Fruit fly (Drosophila melanogaster) whole organism, embryonic: Measurements from ENCODE around the gene bero.

Source experiments
- Atf6 ChIP-seq: fragments of 200-800 bp; sonication (Bioruptor generic); IDR thresholded peaks from 2 replicates; pipeline ENCODE4 v1.3.6; 2022; ENCODE audit warnings: missing biosample characterization, missing genetic modification characterization
- Awh ChIP-seq: fragments of 200-800 bp; sonication (Bioruptor generic); IDR thresholded peaks from 2 replicates; pipeline ENCODE4, ENCODE4 v1.3.6; 2022; ENCODE audit warnings: missing biosample characterization, missing genetic modification characterization
- Bgb ChIP-seq: fragments of 200-800 bp; sonication (Bioruptor generic); IDR thresholded peaks from 2 replicates; pipeline ENCODE4 v1.3.6; 2022; ENCODE audit warnings: missing biosample characterization, missing genetic modification characterization; ENCODE audit not compliant: partially characterized antibody
- BtbVII ChIP-seq: fragments of 200-800 bp; sonication (Bioruptor generic); optimal IDR thresholded peaks from 3 replicates; lab custom pipeline; 2017; ENCODE audit warnings: missing biosample characterization, mild to moderate bottlenecking, missing genetic modification characterization
- CG12769 ChIP-seq: fragments of 200-800 bp; sonication (Bioruptor generic); optimal IDR thresholded peaks from 2 replicates; lab custom pipeline; 2019; ENCODE audit warnings: missing biosample characterization, mild to moderate bottlenecking, missing genetic modification characterization, moderate library complexity
- CG13894 ChIP-seq: fragments of 200-800 bp; sonication (Bioruptor generic); optimal IDR thresholded peaks from 3 replicates; lab custom pipeline; 2018; ENCODE audit warnings: missing biosample characterization, mild to moderate bottlenecking, missing genetic modification characterization, moderate library complexity
- CG14014 ChIP-seq: fragments of 200-800 bp; sonication (Bioruptor generic); IDR thresholded peaks from 2 replicates; pipeline ENCODE4 v1.3.6; 2022; ENCODE audit warnings: missing biosample characterization, missing genetic modification characterization
- CG15269 ChIP-seq: fragments of 200-800 bp; sonication (Bioruptor generic); optimal IDR thresholded peaks from 2 replicates; lab custom pipeline; 2018; ENCODE audit warnings: missing biosample characterization, mild to moderate bottlenecking, missing genetic modification characterization, moderate library complexity
- CG15601 ChIP-seq: fragments of 200-800 bp; sonication (Bioruptor generic); optimal IDR thresholded peaks from 3 replicates; lab custom pipeline; 2019; ENCODE audit warnings: missing biosample characterization, mild to moderate bottlenecking, missing genetic modification characterization, moderate library complexity
- CG17359 ChIP-seq: fragments of 200-800 bp; sonication (Bioruptor generic); optimal IDR thresholded peaks from 3 replicates; lab custom pipeline; 2018; ENCODE audit warnings: missing biosample characterization, mild to moderate bottlenecking, missing genetic modification characterization, moderate library complexity
- CG17802 ChIP-seq: fragments of 200-800 bp; sonication (Bioruptor generic); optimal IDR thresholded peaks from 2 replicates; lab custom pipeline; 2018; ENCODE audit warnings: missing biosample characterization, mild to moderate bottlenecking, missing genetic modification characterization, moderate library complexity
- CG2120 ChIP-seq: fragments of 200-800 bp; sonication (Bioruptor generic); optimal IDR thresholded peaks from 3 replicates; lab custom pipeline; 2016; ENCODE audit warnings: missing biosample characterization, missing genetic modification characterization
- CG2199 ChIP-seq: fragments of 200-800 bp; sonication (Bioruptor generic); IDR thresholded peaks from 3 replicates; pipeline ENCODE4 v1.3.6; 2022; ENCODE audit warnings: missing biosample characterization, missing genetic modification characterization
- CG34376 ChIP-seq: fragments of 200-800 bp; sonication (Bioruptor generic); optimal IDR thresholded peaks from 2 replicates; lab custom pipeline; 2018; ENCODE audit warnings: missing biosample characterization, mild to moderate bottlenecking, missing genetic modification characterization
- CG6175 ChIP-seq: fragments of 200-800 bp; sonication (Bioruptor generic); IDR thresholded peaks from 3 replicates; pipeline ENCODE4 v1.3.6; 2022; ENCODE audit warnings: missing biosample characterization, missing genetic modification characterization
- CG7372 ChIP-seq: fragments of 200-800 bp; sonication (Bioruptor generic); IDR thresholded peaks from 2 replicates; pipeline ENCODE4 v1.3.6; 2022; ENCODE audit warnings: missing biosample characterization, missing genetic modification characterization
- CG8924 ChIP-seq: fragments of 200-800 bp; optimal IDR thresholded peaks from 3 replicates; lab custom pipeline; 2019; ENCODE audit warnings: missing biosample characterization, mild to moderate bottlenecking, missing genetic modification characterization, moderate library complexity
- CG9215 ChIP-seq: fragments of 200-800 bp; sonication (Bioruptor generic); IDR thresholded peaks from 2 replicates; pipeline ENCODE4 v1.3.6; 2022; ENCODE audit warnings: missing biosample characterization, missing genetic modification characterization
- CTCF ChIP-seq: fragments of 200-800 bp; sonication (Bioruptor generic); optimal IDR thresholded peaks from 2 replicates; lab custom pipeline; 2017; ENCODE audit warnings: missing biosample characterization, mild to moderate bottlenecking, missing genetic modification characterization, moderate library complexity
- D19A ChIP-seq: fragments of 200-800 bp; optimal IDR thresholded peaks from 3 replicates; lab custom pipeline; 2019; ENCODE audit warnings: missing biosample characterization, mild to moderate bottlenecking, missing genetic modification characterization, moderate library complexity
- Dbx ChIP-seq: fragments of 200-800 bp; sonication (Bioruptor generic); IDR thresholded peaks from 3 replicates; pipeline ENCODE4 v1.3.6; 2022; ENCODE audit warnings: missing biosample characterization, missing genetic modification characterization
- H2.0 ChIP-seq: fragments of 200-800 bp; sonication (Bioruptor generic); IDR thresholded peaks from 2 replicates; pipeline ENCODE4 v1.3.6; 2022; ENCODE audit warnings: missing biosample characterization, missing genetic modification characterization
- HLHmδ ChIP-seq: fragments of 200-800 bp; sonication (Bioruptor generic); optimal IDR thresholded peaks from 2 replicates; lab custom pipeline; 2018; ENCODE audit warnings: missing biosample characterization, mild to moderate bottlenecking, missing genetic modification characterization, moderate library complexity
- Hmr ChIP-seq: fragments of 200-800 bp; sonication (Bioruptor generic); optimal IDR thresholded peaks from 3 replicates; lab custom pipeline; 2017; ENCODE audit warnings: mild to moderate bottlenecking, missing biosample characterization, missing genetic modification reagents, missing genetic modification characterization
- Lpt ChIP-seq: fragments of >200 bp; optimal IDR thresholded peaks from 2 replicates; lab custom pipeline; 2018; ENCODE audit warnings: missing biosample characterization, missing genetic modification characterization
- Med ChIP-seq: fragments of 200-800 bp; sonication (Bioruptor generic); peaks from one replicate; lab custom pipeline; 2016; ENCODE audit warnings: missing biosample characterization, missing genetic modification characterization, mild to moderate bottlenecking, inconsistent platforms, moderate library complexity
- Meics ChIP-seq: fragments of 200-800 bp; sonication (Bioruptor generic); optimal IDR thresholded peaks from 2 replicates; lab custom pipeline; 2017; ENCODE audit warnings: missing biosample characterization, mild to moderate bottlenecking, missing genetic modification characterization
- Nf-YC ChIP-seq: fragments of 200-800 bp; optimal IDR thresholded peaks from 3 replicates; lab custom pipeline; 2019; ENCODE audit warnings: missing biosample characterization, mild to moderate bottlenecking, missing genetic modification characterization, moderate library complexity
- Optix ChIP-seq: fragments of 200-800 bp; sonication (Bioruptor generic); IDR thresholded peaks from 3 replicates; pipeline ENCODE4 v1.3.6; 2022; ENCODE audit warnings: missing biosample characterization, missing genetic modification characterization
- Sin3A ChIP-seq: fragments of >200 bp; optimal IDR thresholded peaks from 2 replicates; lab custom pipeline; 2018
- Stat92E ChIP-seq, 3 experiments: fragments of >200 bp in 2 of 3; fragments of 200-800 bp in 1 of 3; sonication (Bioruptor generic) in 1 of 3; optimal IDR thresholded peaks; 2 replicates each; lab custom pipeline; 2017 to 2019; ENCODE audit warnings: missing biosample characterization in 3 of 3, missing genetic modification characterization in 3 of 3, mild to moderate bottlenecking in 1 of 3, moderate library complexity in 1 of 3
- Tbp ChIP-seq: fragments of >200 bp; optimal IDR thresholded peaks from 2 replicates; lab custom pipeline; 2018; ENCODE audit warnings: missing biosample characterization, missing genetic modification characterization
- amos ChIP-seq: fragments of 200-800 bp; sonication (Bioruptor generic); IDR thresholded peaks from 2 replicates; pipeline ENCODE4 v1.3.6; 2022; ENCODE audit warnings: missing biosample characterization, missing genetic modification characterization; ENCODE audit not compliant: partially characterized antibody
- bab2 ChIP-seq: fragments of 200-800 bp; sonication (Bioruptor generic); optimal IDR thresholded peaks from 2 replicates; lab custom pipeline; 2016; ENCODE audit warnings: missing biosample characterization, missing genetic modification characterization
- bsh ChIP-seq, 2 experiments: fragments of 200-800 bp; sonication (Bioruptor generic); optimal IDR thresholded peaks; 2 replicates each; lab custom pipeline; 2017 to 2018; ENCODE audit warnings: mild to moderate bottlenecking in 2 of 2, missing biosample characterization in 2 of 2, missing genetic modification characterization in 2 of 2, moderate library complexity in 1 of 2
- cg ChIP-seq: fragments of 200-800 bp; sonication (Bioruptor generic); optimal IDR thresholded peaks from 3 replicates; lab custom pipeline; 2019; ENCODE audit warnings: missing biosample characterization, mild to moderate bottlenecking, missing genetic modification characterization, moderate library complexity
- chinmo ChIP-seq: fragments of 200-800 bp; sonication (Bioruptor generic); IDR thresholded peaks from 4 replicates; pipeline ENCODE4 v1.3.6; 2022; ENCODE audit warnings: missing biosample characterization, missing genetic modification characterization; ENCODE audit not compliant: partially characterized antibody
- dpn ChIP-seq, 2 experiments: fragments of 200-800 bp; sonication (Bioruptor generic); optimal IDR thresholded peaks; 3 replicates each; lab custom pipeline; 2016; ENCODE audit warnings: missing biosample characterization in 2 of 2, missing genetic modification characterization in 2 of 2
- dysf ChIP-seq: fragments of 200-800 bp; sonication (Bioruptor generic); IDR thresholded peaks from 3 replicates; pipeline ENCODE4 v1.3.6; 2022; ENCODE audit warnings: missing biosample characterization, missing genetic modification characterization
- gem ChIP-seq: fragments of 200-800 bp; sonication (Bioruptor generic); optimal IDR thresholded peaks from 2 replicates; lab custom pipeline; 2019; ENCODE audit warnings: missing biosample characterization, mild to moderate bottlenecking, missing genetic modification characterization, moderate library complexity
- grau ChIP-seq: fragments of 200-800 bp; optimal IDR thresholded peaks from 3 replicates; lab custom pipeline; 2019; ENCODE audit warnings: missing biosample characterization, mild to moderate bottlenecking, missing genetic modification characterization, moderate library complexity
- gt ChIP-seq: fragments of 200-800 bp; sonication (Bioruptor generic); IDR thresholded peaks from 2 replicates; pipeline ENCODE4 v1.3.6; 2022; ENCODE audit warnings: missing biosample characterization, missing genetic modification characterization
- kay ChIP-seq: fragments of 200-800 bp; sonication (Bioruptor generic); optimal IDR thresholded peaks from 2 replicates; lab custom pipeline; 2016; ENCODE audit warnings: missing biosample characterization, missing genetic modification characterization
- kni ChIP-seq: fragments of 200-800 bp; sonication (Bioruptor generic); optimal IDR thresholded peaks from 3 replicates; lab custom pipeline; 2017; ENCODE audit warnings: mild to moderate bottlenecking, missing biosample characterization, missing genetic modification reagents, missing genetic modification characterization
- pita ChIP-seq: fragments of 200-800 bp; sonication (Bioruptor generic); optimal IDR thresholded peaks from 2 replicates; lab custom pipeline; 2017; ENCODE audit warnings: missing biosample characterization, mild to moderate bottlenecking, missing genetic modification characterization
- slbo ChIP-seq: fragments of 200-800 bp; sonication (Bioruptor generic); IDR thresholded peaks from 2 replicates; pipeline ENCODE4 v1.3.6; 2022; ENCODE audit warnings: missing biosample characterization, missing genetic modification characterization
- ttk ChIP-seq: fragments of 200-800 bp; sonication (Bioruptor generic); IDR thresholded peaks from 2 replicates; pipeline ENCODE4 v2.1.2; 2022; ENCODE audit warnings: missing biosample characterization, missing genetic modification characterization
- unpg ChIP-seq: fragments of 200-800 bp; sonication (Bioruptor generic); optimal IDR thresholded peaks from 3 replicates; lab custom pipeline; 2018; ENCODE audit warnings: missing biosample characterization, mild to moderate bottlenecking, missing genetic modification characterization, moderate library complexity

bero gene

DNA sequence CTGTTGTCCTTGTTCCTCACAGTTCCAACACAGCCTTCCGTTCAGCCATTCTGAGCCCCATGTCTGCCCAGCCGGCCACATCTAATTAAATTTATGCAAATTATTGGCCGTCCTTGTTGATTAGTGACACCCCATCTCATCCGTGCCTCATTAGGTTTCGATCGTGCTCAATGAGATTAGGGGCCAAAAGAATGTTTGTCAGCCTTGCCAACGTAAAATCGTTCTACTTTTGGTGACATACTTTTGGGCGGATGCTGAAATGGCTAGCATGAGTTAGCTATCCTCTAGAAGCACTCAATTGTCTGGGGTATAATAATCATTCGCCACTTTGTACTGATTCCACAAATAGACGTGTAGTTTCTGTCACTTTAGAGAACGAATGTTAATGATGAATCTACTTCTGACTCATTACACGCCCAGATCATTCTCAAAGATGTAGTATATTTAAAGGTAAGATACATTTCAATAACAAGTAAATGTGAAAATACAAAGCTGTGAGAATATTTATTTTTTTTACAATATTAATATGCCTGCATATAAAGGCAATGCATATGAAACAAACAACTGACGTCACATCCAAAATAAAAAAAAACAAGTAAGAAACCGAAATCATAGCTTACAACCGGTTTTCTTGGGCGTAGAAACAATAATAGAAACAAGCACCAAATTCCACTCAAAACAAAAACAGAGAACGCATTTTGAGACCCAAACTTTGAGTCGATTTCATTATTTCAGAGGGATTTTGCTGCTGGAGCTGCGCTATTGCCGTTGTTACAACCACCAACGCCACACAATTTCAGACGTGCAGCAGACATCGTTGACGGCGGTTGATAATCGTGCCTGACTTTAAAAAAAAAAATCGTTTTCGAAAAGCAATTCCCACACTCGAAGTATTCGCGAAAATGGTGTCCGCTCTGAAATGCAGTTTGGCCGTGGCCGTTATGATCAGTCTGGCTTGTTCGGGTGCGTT is at the start of gene bero (continued):
- TF ChIP-seq CG14014 (GFP tag; lab: Robert Waterston, UW) (no peak; the same call in 1 of the 2 replicates), unpg (GFP tag; lab: Kevin White, UChicago) (no peak), CG6175 (peak; percentile 64; the same call in 2 of the 3 replicates), kay (GFP tag; lab: Kevin White, UChicago) (peak; percentile 12), grau (tag; lab: Kevin White, UChicago) (no peak), bab2 (GFP tag; lab: Kevin White, UChicago) (no peak), CG34376 (GFP tag; lab: Kevin White, UChicago) (peak; percentile 21), amos (GFP tag; lab: Robert Waterston, UW) (peak; percentile 41; the same call in 1 of the 2 replicates), CG15601 (tag; lab: Kevin White, UChicago) (peak; percentile 16), CG8924 (tag; lab: Kevin White, UChicago) (no peak), CG15269 (tag; lab: Kevin White, UChicago) (peak; percentile 3), CG2199 (GFP tag; lab: Robert Waterston, UW) (peak; percentile 65; the same call in 2 of the 3 replicates), chinmo (GFP tag; lab: Robert Waterston, UW) (peak; percentile 76; the same call in 2 of the 4 replicates), slbo (GFP tag; lab: Robert Waterston, UW) (peak; percentile 36; the same call in 1 of the 2 replicates), Med (GFP tag; lab: Kevin White, UChicago) (peak; percentile 61), Lpt (GFP tag; lab: Kevin White, UChicago) (no peak), CG7372 (GFP tag; lab: Robert Waterston, UW) (no peak), Sin3A (lab: Kevin White, UChicago) (no peak), pita (GFP tag; lab: Kevin White, UChicago) (no peak), CG2120 (GFP tag; lab: Kevin White, UChicago) (no peak), CG9215 (GFP tag; lab: Robert Waterston, UW) (peak; percentile 79), gem (tag; lab: Kevin White, UChicago) (peak; percentile 3), HLHmδ (GFP tag; lab: Kevin White, UChicago) (peak; percentile 7), CG17802 (no peak), gt (GFP tag; lab: Robert Waterston, UW) (no peak), Meics (GFP tag; lab: Kevin White, UChicago) (peak; percentile 17), kni (GFP tag; lab: Kevin White, UChicago) (peak; percentile 49), Tbp (GFP tag; lab: Kevin White, UChicago) (no peak), bsh (GFP tag; optimal IDR thresholded peaks at IDR 0.05; lab: Kevin White, UChicago) (no peak), dpn (GFP tag; optimal IDR thresholded peaks at IDR 0.05; lab: Kevin White, UChicago) (no peak), Optix (no peak), BtbVII (GFP tag; lab: Kevin White, UChicago) (peak; percentile 44), CTCF (GFP tag; lab: Kevin White, UChicago) (peak; percentile 13), Nf-YC (tag; lab: Kevin White, UChicago) (no peak), Dbx (GFP tag; lab: Robert Waterston, UW) (no peak), Stat92E (GFP tag; optimal IDR thresholded peaks at IDR 0.05; lab: Kevin White, UChicago) (peak in 1 of 3 experiments; percentile 20), CG12769 (tag; lab: Kevin White, UChicago) (peak; percentile 52), H2.0 (0 out of 2 replicates have a peak, but pooled peaks have one; percentile 7), Awh (GFP tag; lab: Robert Waterston, UW) (no peak), Bgb (GFP tag; lab: Robert Waterston, UW) (peak; percentile 30; the same call in 1 of the 2 replicates), Hmr (GFP tag; lab: Kevin White, UChicago) (no peak), ttk (GFP tag; lab: Robert Waterston, UW) (no peak), D19A (tag; lab: Kevin White, UChicago) (peak; percentile 19), Atf6 (0 out of 2 replicates have a peak, but pooled peaks have one; percentile 38), CG17359 (tag; lab: Kevin White, UChicago) (no peak), dysf (GFP tag; lab: Robert Waterston, UW) (no peak), cg (GFP tag; lab: Kevin White, UChicago) (no peak), CG13894 (tag; lab: Kevin White, UChicago) (peak; percentile 33)
